Worm (Caenorhabditis elegans): ENCODE data around the gene adr-2.

adr-2 gene

DNA sequence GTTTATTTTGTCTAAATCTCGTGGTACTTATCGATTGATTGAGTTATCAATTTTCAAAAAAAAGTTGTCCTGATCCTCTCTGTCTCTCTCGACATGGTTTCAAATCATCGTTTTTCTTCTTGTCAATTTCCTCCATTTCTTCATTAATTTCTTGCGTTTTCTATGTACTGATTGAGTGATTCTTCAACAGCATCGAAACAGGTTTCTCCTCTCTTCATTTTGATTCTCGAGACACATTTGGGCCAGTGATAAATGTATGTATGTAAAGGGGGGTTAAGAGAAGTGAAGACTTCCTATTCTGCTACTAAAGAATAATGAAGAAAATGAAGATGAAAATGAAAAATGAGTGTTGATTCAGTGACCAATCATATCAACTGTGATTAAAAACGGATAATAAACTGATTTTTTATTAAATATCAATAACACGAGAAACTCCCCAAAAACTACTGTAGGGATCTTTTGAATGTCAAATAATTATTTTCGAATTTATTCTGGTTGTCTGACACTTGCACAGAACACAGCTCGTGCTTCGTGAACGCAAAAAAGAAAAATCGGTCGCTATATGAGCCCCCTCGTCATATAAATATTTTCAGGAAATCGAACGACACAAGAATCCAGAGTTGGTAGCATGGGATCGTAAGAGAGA lies 29.4 kb downstream of the adr-2 start:
- TF ChIP-seq hlh-1 (tag; optimal IDR thresholded peaks at IDR 0.05) = no peak
- TF ChIP-seq M03D4.4 (tag; optimal IDR thresholded peaks at IDR 0.05) = no peak
- no peak for TF ChIP-seq sem-2 (GFP tag; optimal IDR thresholded peaks at IDR 0.05)
- TF ChIP-seq lsy-2 (tag; optimal IDR thresholded peaks at IDR 0.05) = no peak
- TF ChIP-seq ceh-39 (tag; optimal IDR thresholded peaks at IDR 0.05) = no peak
- TF ChIP-seq blmp-1 (tag; optimal IDR thresholded peaks at IDR 0.05) = no peak
- no peak for TF ChIP-seq sptf-1 (tag; optimal IDR thresholded peaks at IDR 0.05)

DNA sequence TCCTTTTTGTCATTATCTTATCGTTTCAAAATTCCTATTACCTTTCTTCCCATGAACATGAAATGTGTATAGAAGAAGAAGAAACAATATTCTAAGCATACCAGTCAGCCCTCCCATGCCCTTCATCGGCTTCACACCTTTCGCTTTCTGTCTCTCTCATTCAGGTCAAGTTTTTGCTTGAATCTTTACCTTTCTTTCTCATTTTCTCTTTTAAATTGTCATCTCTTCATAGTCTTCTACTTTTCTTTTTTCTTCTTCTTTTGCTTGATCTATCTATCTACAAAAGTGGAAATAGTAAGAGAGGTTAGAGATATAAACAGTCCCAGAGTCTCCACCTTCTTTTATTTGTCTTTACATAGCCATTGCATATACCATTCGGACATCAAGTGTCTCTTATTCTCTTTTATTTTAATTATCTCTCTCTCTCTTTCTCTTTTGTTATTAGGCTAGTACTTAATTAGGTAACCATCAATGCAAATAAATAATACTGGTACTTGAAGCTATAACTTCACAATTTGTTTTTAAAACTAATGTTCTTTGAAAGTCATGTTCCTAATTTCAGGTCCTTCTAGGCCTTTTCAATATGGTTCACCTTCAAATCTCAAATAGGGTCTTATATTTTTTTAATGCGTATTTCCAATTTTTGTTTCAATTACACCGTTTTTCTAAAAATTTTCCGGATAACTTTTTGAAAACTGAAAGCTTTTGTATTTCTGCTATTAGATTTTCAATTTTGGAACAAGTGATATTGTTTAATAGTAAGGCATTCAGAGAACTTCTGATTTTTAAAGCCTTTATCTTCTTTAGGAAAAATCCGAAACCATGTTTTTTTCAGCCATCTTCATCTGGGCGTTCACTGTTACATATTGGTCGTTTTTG lies 31.1 kb downstream of the adr-2 start, which contains the start of gene dpy-31:
dpy-31 (plus strand) TSS at position 829 of the 879 bp plus-strand sequence.
- no peak for TF ChIP-seq ztf-11 (tag; optimal IDR thresholded peaks at IDR 0.05)
- peak; percentile 24 for TF ChIP-seq elt-3 (tag; optimal IDR thresholded peaks at IDR 0.05)
- TF ChIP-seq ham-2 (GFP tag; optimal IDR thresholded peaks at IDR 0.05) = peak; percentile 19
- peak; percentile 93 for TF ChIP-seq blmp-1 (tag; optimal IDR thresholded peaks at IDR 0.05)
- TF ChIP-seq bed-3 (GFP tag; optimal IDR thresholded peaks at IDR 0.05) = no peak

DNA sequence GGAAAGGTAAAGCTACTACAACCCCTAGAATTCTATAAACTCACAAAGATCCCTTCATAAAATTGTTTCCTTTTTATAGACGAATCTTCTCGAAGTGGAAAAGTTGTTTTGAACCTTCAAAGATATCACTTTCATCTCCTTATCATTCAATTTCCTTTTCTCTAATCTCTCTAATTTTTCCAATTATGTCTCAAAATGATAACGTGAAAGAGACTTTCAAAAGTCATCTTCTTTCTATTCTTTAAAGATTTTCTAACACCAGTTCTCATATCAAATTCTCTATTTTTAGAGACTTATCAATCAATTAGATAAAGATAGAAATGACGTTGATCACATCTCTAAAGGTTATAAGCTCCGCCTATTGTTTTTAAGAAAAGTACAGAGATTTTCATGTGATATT lies 33.2 kb downstream of the adr-2 start:
- TF ChIP-seq blmp-1 (tag; optimal IDR thresholded peaks at IDR 0.05) (peak; percentile 17), cnd-1 (tag; optimal IDR thresholded peaks at IDR 0.05) (no peak)

DNA sequence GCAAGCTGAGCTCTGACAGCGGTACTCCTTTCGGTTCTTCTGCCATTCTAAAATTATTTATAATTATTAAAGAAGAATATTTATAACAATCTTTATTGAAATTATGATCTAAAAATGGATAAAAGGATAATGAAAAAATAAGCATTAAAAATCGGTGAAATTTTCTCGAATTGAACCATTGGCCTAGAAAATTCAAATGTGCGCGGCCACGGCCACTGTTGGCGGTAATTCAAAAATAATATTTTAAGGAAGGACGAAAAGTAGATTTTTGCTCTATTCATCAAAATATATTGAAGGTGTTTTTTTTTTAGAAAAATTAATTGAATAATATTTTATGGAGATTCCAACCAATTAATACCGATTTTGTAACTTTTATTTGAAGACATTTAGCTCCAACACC lies 33.8 kb downstream of the adr-2 start, which contains the start of gene pfd-5:
pfd-5 (minus strand) TSS at position 47 of the 400 bp plus-strand sequence.
- peak; percentile 66 for TF ChIP-seq sptf-1 (tag; optimal IDR thresholded peaks at IDR 0.05)
- TF ChIP-seq nhr-12 (tag; optimal IDR thresholded peaks at IDR 0.05) = no peak
- TF ChIP-seq ces-1 (GFP tag; optimal IDR thresholded peaks at IDR 0.05) = peak; percentile 28
- TF ChIP-seq lin-13 (tag; optimal IDR thresholded peaks at IDR 0.05) = no peak
- no peak for TF ChIP-seq zip-8 (tag; optimal IDR thresholded peaks at IDR 0.05)
- peak; percentile 4 for TF ChIP-seq nhr-2 (tag; optimal IDR thresholded peaks at IDR 0.05)
- TF ChIP-seq mls-2 (tag; optimal IDR thresholded peaks at IDR 0.05) = no peak
- peak; percentile 65 for TF ChIP-seq lsy-2 (tag; optimal IDR thresholded peaks at IDR 0.05)
- TF ChIP-seq cnd-1 (tag; optimal IDR thresholded peaks at IDR 0.05) = no peak
- TF ChIP-seq blmp-1 (tag; optimal IDR thresholded peaks at IDR 0.05) = no peak
- peak; percentile 24 for TF ChIP-seq pha-4 (tag; optimal IDR thresholded peaks at IDR 0.05)
- no peak for TF ChIP-seq ham-2 (GFP tag; optimal IDR thresholded peaks at IDR 0.05)
- TF ChIP-seq nhr-28 (tag; optimal IDR thresholded peaks at IDR 0.05) = no peak
- TF ChIP-seq mep-1 (tag; optimal IDR thresholded peaks at IDR 0.05) = no peak
- TF ChIP-seq ceh-83 (GFP tag; optimal IDR thresholded peaks at IDR 0.05) = no peak
- no peak for TF ChIP-seq snpc-4 (tag; optimal IDR thresholded peaks at IDR 0.05)
- TF ChIP-seq M03D4.4 (tag; optimal IDR thresholded peaks at IDR 0.05) = no peak
- peak; percentile 39 for TF ChIP-seq nhr-237 (tag; optimal IDR thresholded peaks at IDR 0.05)
- no peak for TF ChIP-seq bed-3 (GFP tag; optimal IDR thresholded peaks at IDR 0.05)
- TF ChIP-seq elt-1 (tag; optimal IDR thresholded peaks at IDR 0.05; ENCODE audit: borderline replicate concordance, insufficient read depth) = no peak

DNA sequence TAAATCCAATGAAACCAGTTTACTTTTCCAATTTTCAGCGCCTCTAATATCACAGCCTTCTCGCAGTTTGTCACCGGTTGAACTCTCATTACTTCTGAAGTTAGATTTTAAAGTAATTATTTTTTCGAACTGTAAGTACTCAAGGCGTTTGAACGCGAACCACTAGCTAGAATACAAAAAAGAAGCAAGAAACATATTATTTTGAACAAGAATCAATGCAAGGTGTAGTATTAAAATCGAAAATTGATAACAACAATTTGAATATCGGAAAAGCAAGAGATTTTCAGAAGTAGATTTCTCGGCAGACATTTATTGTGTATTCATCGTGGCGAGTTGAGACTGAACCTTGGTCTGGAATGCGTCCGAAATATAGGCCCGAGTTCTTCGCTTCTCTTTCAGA lies 34.7 kb downstream of the adr-2 start, which contains the start of gene exos-9:
exos-9 (minus strand) TSS at position 101 of the 400 bp plus-strand sequence.
- no peak for TF ChIP-seq elt-3 (tag; optimal IDR thresholded peaks at IDR 0.05)
- no peak for TF ChIP-seq ceh-83 (GFP tag; optimal IDR thresholded peaks at IDR 0.05)
- TF ChIP-seq mep-1 (tag; optimal IDR thresholded peaks at IDR 0.05) = no peak
- no peak for TF ChIP-seq sptf-1 (tag; optimal IDR thresholded peaks at IDR 0.05)
- no peak for TF ChIP-seq bed-3 (GFP tag; optimal IDR thresholded peaks at IDR 0.05)
- TF ChIP-seq unc-62 (GFP tag; optimal IDR thresholded peaks at IDR 0.05) = no peak
- TF ChIP-seq M03D4.4 (tag; optimal IDR thresholded peaks at IDR 0.05) = no peak

DNA sequence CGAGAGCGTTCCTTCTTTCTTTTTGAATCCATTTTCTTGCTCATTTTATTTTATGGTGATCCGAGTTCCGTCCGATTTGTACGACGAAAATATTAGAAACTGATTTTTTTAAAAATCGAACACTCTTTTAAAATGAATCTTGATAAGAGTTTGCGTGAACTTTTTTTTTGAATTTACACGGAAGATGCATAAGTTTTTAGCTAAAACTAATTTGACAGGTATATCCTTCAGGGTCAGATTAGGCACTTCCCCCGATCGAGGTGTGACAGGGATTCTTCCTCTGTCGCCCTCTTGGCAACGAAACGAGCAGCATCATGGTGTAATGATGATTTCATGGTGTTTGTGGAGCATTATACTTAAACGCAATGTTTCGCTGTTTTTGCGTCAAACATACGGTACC lies 37.4 kb downstream of the adr-2 start, which contains the start of gene F37C12.18:
F37C12.18 (minus strand) TSS at position 101 of the 400 bp plus-strand sequence.
- TF ChIP-seq ceh-83 (GFP tag; optimal IDR thresholded peaks at IDR 0.05) (no peak), lin-13 (tag; optimal IDR thresholded peaks at IDR 0.05) (no peak), snpc-4 (tag; optimal IDR thresholded peaks at IDR 0.05) (no peak), blmp-1 (tag; optimal IDR thresholded peaks at IDR 0.05) (no peak), flh-1 (GFP tag; optimal IDR thresholded peaks at IDR 0.05) (no peak), nhr-237 (tag; optimal IDR thresholded peaks at IDR 0.05) (no peak)

Measured in whole organism, mixed stage, embryonic.